Fruit fly (Drosophila melanogaster): Measurements from ENCODE around the gene CG14196.

dm6 chrX:19193336-19193735, 48.3 kb downstream of the CG14196 start, which contains the start of the genes CG7914 and CG14194:
- no peak for TF ChIP-seq CG8478 (optimal IDR thresholded peaks at IDR 0.05)
- peak in 1 of 2 experiments; percentile 4 for TF ChIP-seq CTCF (optimal IDR thresholded peaks at IDR 0.05)

All from S2 (cell line).